Worm (Caenorhabditis elegans) whole organism, L1 larva: ENCODE data around the gene E02H1.6.

Source experiments
- C04F5.9 ChIP-seq: sonication (generic microtip); optimal IDR thresholded peaks from 2 replicates; lab custom pipeline; 2016; ENCODE audit warnings: missing genetic modification characterization, missing compliant biosample characterization
- C34B4.2 ChIP-seq: sonication (generic microtip); optimal IDR thresholded peaks from 2 replicates; lab custom pipeline; 2017; ENCODE audit warnings: mild to moderate bottlenecking, missing genetic modification characterization, missing compliant biosample characterization
- F16B12.6 ChIP-seq: fragments of 150-350 bp; optimal IDR thresholded peaks from 2 replicates; lab custom pipeline; 2014; ENCODE audit warnings: missing biosample characterization, missing genetic modification characterization
- aly-2 ChIP-seq: fragments of 150-350 bp; optimal IDR thresholded peaks from 2 replicates; lab custom pipeline; 2014; ENCODE audit warnings: missing biosample characterization, missing genetic modification characterization
- ama-1 ChIP-seq: fragments of 150-350 bp; optimal IDR thresholded peaks from 2 replicates; lab custom pipeline; 2014
- blmp-1 ChIP-seq: fragments of 150-350 bp; optimal IDR thresholded peaks from 2 replicates; lab custom pipeline; 2014; ENCODE audit warnings: missing biosample characterization, missing genetic modification characterization
- ceh-63 ChIP-seq: fragments of 200-800 bp; sonication (Bioruptor generic); optimal IDR thresholded peaks from 2 replicates; lab custom pipeline; 2018; ENCODE audit warnings: mild to moderate bottlenecking, missing genetic modification characterization, missing compliant biosample characterization
- ceh-8 ChIP-seq: fragments of 200-800 bp; sonication (Bioruptor generic); optimal IDR thresholded peaks from 2 replicates; lab custom pipeline; 2018; ENCODE audit warnings: mild to moderate bottlenecking, missing genetic modification characterization, moderate library complexity, missing compliant biosample characterization
- ceh-82 ChIP-seq, 3 experiments: fragments of 150-350 bp in 1 of 3; sonication (generic microtip) in 2 of 3; optimal IDR thresholded peaks; 2 replicates each; lab custom pipeline; 2014 to 2017; ENCODE audit warnings: missing biosample characterization in 3 of 3, missing genetic modification characterization in 3 of 3
- dsc-1 ChIP-seq: sonication (generic microtip); optimal IDR thresholded peaks from 2 replicates; lab custom pipeline; 2016; ENCODE audit warnings: mild to moderate bottlenecking, missing genetic modification characterization, missing compliant biosample characterization
- efl-1 ChIP-seq, 4 experiments: fragments of 150-350 bp; optimal IDR thresholded peaks in 3 of 4; peaks in 1 of 4; 1 replicate in 1 of 4; 2 replicates in 3 of 4; lab custom pipeline; 2014; ENCODE audit warnings: missing biosample characterization in 2 of 4, missing genetic modification characterization in 2 of 4, missing genetic modification reagents in 2 of 4
- efl-3 ChIP-seq: fragments of 200-800 bp; sonication (Bioruptor generic); optimal IDR thresholded peaks from 2 replicates; lab custom pipeline; 2018; ENCODE audit warnings: mild to moderate bottlenecking, missing genetic modification characterization, missing compliant biosample characterization
- egl-13 ChIP-seq: sonication (generic microtip); optimal IDR thresholded peaks from 2 replicates; lab custom pipeline; 2016; ENCODE audit warnings: missing genotype, missing genetic modification reagents, missing genetic modification characterization, missing compliant biosample characterization
- elt-2 ChIP-seq: sonication (generic microtip); optimal IDR thresholded peaks from 2 replicates; lab custom pipeline; 2016; ENCODE audit warnings: missing genetic modification characterization, mild to moderate bottlenecking, inconsistent platforms, missing compliant biosample characterization, missing genetic modification reagents
- fkh-10 ChIP-seq: sonication (generic microtip); optimal IDR thresholded peaks from 2 replicates; lab custom pipeline; 2017; ENCODE audit warnings: missing biosample characterization, missing genetic modification reagents, missing genetic modification characterization
- fkh-4 ChIP-seq: sonication (generic microtip); optimal IDR thresholded peaks from 2 replicates; lab custom pipeline; 2016; ENCODE audit warnings: missing compliant biosample characterization, missing genetic modification characterization, borderline replicate concordance
- fos-1 ChIP-seq: fragments of 150-350 bp; optimal IDR thresholded peaks from 2 replicates; lab custom pipeline; 2014; ENCODE audit warnings: missing biosample characterization, missing genetic modification characterization
- grh-1 ChIP-seq: fragments of 200-800 bp; sonication (Bioruptor generic); IDR thresholded peaks from 2 replicates; pipeline ENCODE4 v1.3.6; 2022; ENCODE audit warnings: missing genetic modification reagents, missing genetic modification characterization, missing compliant biosample characterization
- hlh-4 ChIP-seq: sonication (generic microtip); optimal IDR thresholded peaks from 2 replicates; lab custom pipeline; 2016; ENCODE audit warnings: mild to moderate bottlenecking, missing genetic modification characterization, missing compliant biosample characterization
- hpl-2 ChIP-seq: fragments of 150-350 bp; optimal IDR thresholded peaks from 2 replicates; lab custom pipeline; 2014; ENCODE audit warnings: missing biosample characterization, missing genetic modification reagents, missing genetic modification characterization
- isw-1 ChIP-seq: fragments of 200-800 bp; sonication (Bioruptor generic); IDR thresholded peaks from 2 replicates; pipeline ENCODE4 v1.3.6; 2022; ENCODE audit warnings: missing genetic modification characterization, missing compliant biosample characterization
- lin-15B ChIP-seq: fragments of 150-350 bp; sonication (generic microtip); optimal IDR thresholded peaks from 3 replicates; lab custom pipeline; 2014; ENCODE audit warnings: missing biosample characterization, missing genetic modification characterization
- lin-35 ChIP-seq, 2 experiments: fragments of 150-350 bp; optimal IDR thresholded peaks; 2 replicates each; lab custom pipeline; 2014; ENCODE audit warnings: missing biosample characterization in 2 of 2, missing genetic modification characterization in 2 of 2, missing genetic modification reagents in 2 of 2
- lsy-2 ChIP-seq, 2 experiments: fragments of 150-350 bp; optimal IDR thresholded peaks; 2 replicates each; lab custom pipeline; 2014; ENCODE audit warnings: missing biosample characterization in 2 of 2, missing genetic modification characterization in 2 of 2
- mab-9 ChIP-seq: fragments of 200-800 bp; sonication (Bioruptor generic); IDR thresholded peaks from 2 replicates; pipeline ENCODE4 v1.3.6; 2022; ENCODE audit warnings: missing genetic modification reagents, missing genetic modification characterization, missing compliant biosample characterization
- mdl-1 ChIP-seq, 2 experiments: fragments of 150-350 bp; optimal IDR thresholded peaks; 2 replicates each; lab custom pipeline; 2014 to 2017; ENCODE audit warnings: missing biosample characterization in 2 of 2, missing genetic modification characterization in 2 of 2, inconsistent platforms in 1 of 2
- mef-2 ChIP-seq: fragments of 150-350 bp; optimal IDR thresholded peaks from 2 replicates; lab custom pipeline; 2014; ENCODE audit warnings: missing biosample characterization, missing genetic modification characterization
- mep-1 ChIP-seq: fragments of 150-350 bp; optimal IDR thresholded peaks from 2 replicates; lab custom pipeline; 2014; ENCODE audit warnings: missing biosample characterization, missing genetic modification characterization
- nhr-11 ChIP-seq: fragments of 150-350 bp; optimal IDR thresholded peaks from 2 replicates; lab custom pipeline; 2014; ENCODE audit warnings: missing biosample characterization, missing genetic modification characterization
- nhr-12 ChIP-seq: sonication (generic microtip); optimal IDR thresholded peaks from 2 replicates; lab custom pipeline; 2017; ENCODE audit warnings: missing biosample characterization, missing genetic modification characterization
- nhr-19 ChIP-seq: fragments of 200-800 bp; sonication (Bioruptor generic); conservative IDR thresholded peaks from 2 replicates; pipeline ENCODE4 v1.3.6; 2022; ENCODE audit warnings: missing genetic modification characterization, missing compliant biosample characterization
- nhr-237 ChIP-seq: fragments of 150-350 bp; optimal IDR thresholded peaks from 2 replicates; lab custom pipeline; 2014; ENCODE audit warnings: missing biosample characterization, missing genetic modification characterization
- nhr-47 ChIP-seq: sonication (generic microtip); optimal IDR thresholded peaks from 2 replicates; lab custom pipeline; 2016; ENCODE audit warnings: mild to moderate bottlenecking, missing genetic modification characterization, moderate library complexity, missing compliant biosample characterization
- nhr-76 ChIP-seq: sonication (generic microtip); optimal IDR thresholded peaks from 2 replicates; lab custom pipeline; 2017; ENCODE audit warnings: missing biosample characterization, missing genetic modification characterization
- nhr-84 ChIP-seq: sonication (generic microtip); optimal IDR thresholded peaks from 2 replicates; lab custom pipeline; 2017; ENCODE audit warnings: missing biosample characterization, missing genetic modification characterization
- nhr-90 ChIP-seq: sonication (generic microtip); optimal IDR thresholded peaks from 2 replicates; lab custom pipeline; 2016; ENCODE audit warnings: mild to moderate bottlenecking, missing genetic modification characterization, missing compliant biosample characterization; ENCODE audit not compliant: poor library complexity
- pag-3 ChIP-seq: sonication (generic microtip); optimal IDR thresholded peaks from 2 replicates; lab custom pipeline; 2017; ENCODE audit warnings: missing genetic modification characterization, mild to moderate bottlenecking, missing compliant biosample characterization, antibody characterized with exemption, borderline replicate concordance; ENCODE audit not compliant: insufficient read depth
- rnt-1 ChIP-seq: sonication (generic microtip); optimal IDR thresholded peaks from 2 replicates; lab custom pipeline; 2016; ENCODE audit warnings: mild to moderate bottlenecking, missing genetic modification characterization, moderate library complexity, missing compliant biosample characterization
- skn-1 ChIP-seq: fragments of 150-350 bp; optimal IDR thresholded peaks from 2 replicates; lab custom pipeline; 2014; ENCODE audit warnings: missing biosample characterization, missing genetic modification characterization
- snpc-4 ChIP-seq: fragments of 150-350 bp; optimal IDR thresholded peaks from 2 replicates; lab custom pipeline; 2014; ENCODE audit warnings: missing biosample characterization, missing genetic modification characterization
- sup-37 ChIP-seq: fragments of 200-800 bp; sonication (Bioruptor generic); optimal IDR thresholded peaks from 2 replicates; lab custom pipeline; 2018; ENCODE audit warnings: mild to moderate bottlenecking, missing genetic modification characterization, missing compliant biosample characterization
- swsn-7 ChIP-seq: sonication (generic microtip); optimal IDR thresholded peaks from 2 replicates; lab custom pipeline; 2016; ENCODE audit warnings: missing genetic modification characterization, missing compliant biosample characterization
- tbx-2 ChIP-seq: sonication (generic microtip); optimal IDR thresholded peaks from 2 replicates; lab custom pipeline; 2016; ENCODE audit warnings: missing genetic modification characterization, missing compliant biosample characterization
- unc-30 ChIP-seq: sonication (generic microtip); optimal IDR thresholded peaks from 2 replicates; lab custom pipeline; 2017; ENCODE audit warnings: missing biosample characterization, missing genetic modification characterization
- unc-62 ChIP-seq: fragments of 150-350 bp; optimal IDR thresholded peaks from 2 replicates; lab custom pipeline; 2014; ENCODE audit warnings: missing biosample characterization, missing genetic modification reagents, missing genetic modification characterization
- unc-86 ChIP-seq: sonication (generic microtip); optimal IDR thresholded peaks from 2 replicates; lab custom pipeline; 2016; ENCODE audit warnings: missing genetic modification characterization, missing compliant biosample characterization
- vab-15 ChIP-seq: sonication (generic microtip); optimal IDR thresholded peaks from 2 replicates; lab custom pipeline; 2017; ENCODE audit warnings: missing genotype, mild to moderate bottlenecking, missing genetic modification characterization, missing compliant biosample characterization
- xbp-1 ChIP-seq: sonication (generic microtip); optimal IDR thresholded peaks from 2 replicates; lab custom pipeline; 2016; ENCODE audit warnings: missing genetic modification characterization, missing compliant biosample characterization
- zag-1 ChIP-seq: fragments of 150-350 bp; optimal IDR thresholded peaks from 2 replicates; lab custom pipeline; 2014; ENCODE audit warnings: missing biosample characterization, missing genetic modification characterization
- ztf-11 ChIP-seq, 2 experiments: sonication (generic microtip); optimal IDR thresholded peaks; 2 replicates each; lab custom pipeline; 2016 to 2017; ENCODE audit warnings: missing genetic modification characterization in 2 of 2, missing biosample characterization in 1 of 2, missing compliant biosample characterization in 1 of 2

The E02H1.6 gene

DNA sequence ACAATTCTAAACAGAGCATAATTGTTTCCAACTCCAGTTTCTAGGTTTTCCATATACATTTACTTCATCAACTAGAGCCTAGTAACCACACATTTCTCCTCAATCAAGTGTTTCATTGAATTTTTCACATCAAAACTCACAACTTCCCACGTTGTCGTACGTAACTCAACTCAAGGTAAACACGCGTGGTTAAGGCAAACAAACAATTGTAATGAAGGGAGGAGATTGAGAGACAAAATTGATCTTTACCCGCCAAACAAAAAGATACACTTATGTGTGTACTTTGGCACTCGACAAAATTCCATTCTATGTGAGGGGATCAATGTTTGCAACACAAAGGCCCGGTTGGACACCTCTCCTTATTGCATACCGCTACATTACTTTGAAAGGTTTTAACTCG, 8.8 kb downstream of the E02H1.6 start, which contains the start of gene nhr-19 (continued):
- TF ChIP-seq lin-15B (tag; lab: Kevin White, UChicago) = no peak
- TF ChIP-seq swsn-7 (tag; lab: Kevin White, UChicago) = no peak
- peak; percentile 71 for TF ChIP-seq nhr-19
- no peak for TF ChIP-seq ceh-63 (GFP tag; lab: Kevin White, UChicago)
- TF ChIP-seq elt-2 (tag; lab: Kevin White, UChicago) = no peak
- TF ChIP-seq lsy-2 (tag; optimal IDR thresholded peaks at IDR 0.05; lab: Kevin White, UChicago) = peak in 1 of 2 experiments; percentile 13
- TF ChIP-seq vab-15 (tag; lab: Kevin White, UChicago) = no peak
- no peak for TF ChIP-seq lin-35 (GFP tag; optimal IDR thresholded peaks at IDR 0.05; lab: Kevin White, UChicago)
- no peak for TF ChIP-seq zag-1 (tag; lab: Kevin White, UChicago)
- TF ChIP-seq unc-62 (GFP tag; lab: Kevin White, UChicago) = no peak
- TF ChIP-seq fos-1 (tag; lab: Kevin White, UChicago) = peak; percentile 9
- no peak for TF ChIP-seq nhr-90 (tag; lab: Kevin White, UChicago)
- no peak for TF ChIP-seq sup-37
- no peak for TF ChIP-seq fkh-10 (GFP tag; lab: Kevin White, UChicago)

DNA sequence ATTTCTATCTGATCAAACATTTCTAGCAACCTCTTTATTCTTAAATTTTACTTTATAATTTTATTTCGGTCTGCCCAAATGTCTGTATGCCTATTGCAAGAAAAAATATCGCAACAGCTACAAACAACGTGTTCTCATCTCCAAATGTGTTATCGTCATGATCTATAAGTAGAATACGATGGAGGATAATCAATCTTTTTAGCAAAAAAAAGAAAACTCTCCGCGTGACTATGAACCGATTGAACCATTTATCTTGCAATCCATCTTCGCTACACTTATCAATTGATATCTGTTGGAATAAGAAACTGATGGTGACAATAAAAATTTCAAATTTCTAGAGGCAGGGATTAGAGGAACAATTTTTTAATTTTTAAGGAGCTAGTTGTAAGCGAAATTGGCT, 9.5 kb downstream of the E02H1.6 start:
- no peak for TF ChIP-seq mep-1 (tag; lab: Kevin White, UChicago)
- peak in 1 of 2 experiments; percentile 32 for TF ChIP-seq lsy-2 (tag; optimal IDR thresholded peaks at IDR 0.05; lab: Kevin White, UChicago)
- no peak for TF ChIP-seq snpc-4 (tag; lab: Kevin White, UChicago)
- TF ChIP-seq ama-1 (lab: Kevin White, UChicago) = no peak
- no peak for TF ChIP-seq nhr-11 (tag; lab: Kevin White, UChicago)
- no peak for TF ChIP-seq F16B12.6 (tag; lab: Kevin White, UChicago)
- TF ChIP-seq rnt-1 (tag; lab: Kevin White, UChicago) = no peak
- TF ChIP-seq grh-1 (GFP tag; lab: Robert Waterston, UW) = no peak
- no peak for TF ChIP-seq unc-30
- no peak for TF ChIP-seq C04F5.9
- no peak for TF ChIP-seq nhr-237 (tag; lab: Kevin White, UChicago)
- no peak for TF ChIP-seq efl-3
- TF ChIP-seq blmp-1 (tag; lab: Kevin White, UChicago) = peak; percentile 78
- no peak for TF ChIP-seq efl-1 (optimal IDR thresholded peaks at IDR 0.05; lab: Kevin White, UChicago)
- no peak for TF ChIP-seq efl-1 (GFP tag; optimal IDR thresholded peaks at IDR 0.05 in 1 of 2; lab: Kevin White, UChicago)
- no peak for TF ChIP-seq vab-15 (tag; lab: Kevin White, UChicago)
- no peak for TF ChIP-seq skn-1
- no peak for TF ChIP-seq swsn-7 (tag; lab: Kevin White, UChicago)
- TF ChIP-seq unc-86 (tag; lab: Kevin White, UChicago) = no peak
- TF ChIP-seq hlh-4 (tag; lab: Kevin White, UChicago) = no peak
- no peak for TF ChIP-seq ceh-82 (tag; optimal IDR thresholded peaks at IDR 0.05; lab: Kevin White, UChicago)
- no peak for TF ChIP-seq zag-1 (tag; lab: Kevin White, UChicago)
- TF ChIP-seq nhr-84 = no peak
- peak in 1 of 2 experiments; percentile 7 for TF ChIP-seq lin-35 (GFP tag; optimal IDR thresholded peaks at IDR 0.05; lab: Kevin White, UChicago)
- no peak for TF ChIP-seq tbx-2
- TF ChIP-seq nhr-47 (tag; lab: Kevin White, UChicago) = no peak
- TF ChIP-seq unc-62 (GFP tag; lab: Kevin White, UChicago) = no peak
- no peak for TF ChIP-seq hpl-2 (GFP tag; lab: Kevin White, UChicago)
- no peak for TF ChIP-seq ceh-8
- TF ChIP-seq ztf-11 (tag; optimal IDR thresholded peaks at IDR 0.05; lab: Kevin White, UChicago) = no peak
- no peak for TF ChIP-seq dsc-1 (tag; lab: Kevin White, UChicago)
- no peak for TF ChIP-seq mef-2
- no peak for TF ChIP-seq elt-2 (tag; lab: Kevin White, UChicago)
- no peak for TF ChIP-seq ceh-63 (GFP tag; lab: Kevin White, UChicago)
- TF ChIP-seq mab-9 (GFP tag; lab: Robert Waterston, UW) = no peak
- TF ChIP-seq isw-1 = no peak
- TF ChIP-seq nhr-12 (tag; lab: Kevin White, UChicago) = no peak
- TF ChIP-seq fkh-4 (tag; lab: Kevin White, UChicago) = no peak
- TF ChIP-seq mdl-1 (tag; optimal IDR thresholded peaks at IDR 0.05; lab: Kevin White, UChicago) = no peak
- TF ChIP-seq aly-2 (tag; lab: Kevin White, UChicago) = no peak
- TF ChIP-seq egl-13 (tag; lab: Kevin White, UChicago) = no peak
- no peak for TF ChIP-seq sup-37
- TF ChIP-seq xbp-1 = no peak
- no peak for TF ChIP-seq fkh-10 (GFP tag; lab: Kevin White, UChicago)
- TF ChIP-seq C34B4.2 = no peak
- no peak for TF ChIP-seq nhr-76
- TF ChIP-seq pag-3 (tag; lab: Kevin White, UChicago) = no peak
